Worm (Caenorhabditis elegans) whole organism, L3 larva: ENCODE results near the gene gnrr-2.

ENCODE experiments used
- R02D3.7 ChIP-seq: fragments of 150-350 bp; optimal IDR thresholded peaks from 2 replicates; lab custom pipeline; 2014; ENCODE audit warnings: missing biosample characterization, missing genetic modification characterization
- ceh-28 ChIP-seq: fragments of 150-350 bp; optimal IDR thresholded peaks from 2 replicates; lab custom pipeline; 2014; ENCODE audit warnings: missing biosample characterization, missing genetic modification reagents, missing genetic modification characterization
- ceh-82 ChIP-seq: fragments of 150-350 bp; optimal IDR thresholded peaks from 2 replicates; lab custom pipeline; 2014; ENCODE audit warnings: missing biosample characterization, missing genetic modification characterization
- ceh-9 ChIP-seq: sonication (generic microtip); optimal IDR thresholded peaks from 2 replicates; lab custom pipeline; 2018; ENCODE audit warnings: missing biosample characterization, missing genetic modification characterization
- egl-5 ChIP-seq: fragments of 150-350 bp; optimal IDR thresholded peaks from 2 replicates; lab custom pipeline; 2017; ENCODE audit warnings: missing biosample characterization, missing genetic modification reagents, missing genetic modification characterization, inconsistent platforms
- fkh-10 ChIP-seq: sonication (generic microtip); optimal IDR thresholded peaks from 2 replicates; lab custom pipeline; 2017; ENCODE audit warnings: missing biosample characterization, missing genetic modification reagents, missing genetic modification characterization
- fos-1 ChIP-seq: fragments of 150-350 bp; optimal IDR thresholded peaks from 2 replicates; lab custom pipeline; 2014; ENCODE audit warnings: missing biosample characterization, missing genetic modification characterization
- hmg-11 ChIP-seq: sonication (generic microtip); optimal IDR thresholded peaks from 2 replicates; lab custom pipeline; 2016; ENCODE audit warnings: missing genetic modification characterization, missing compliant biosample characterization
- mdl-1 ChIP-seq: fragments of 150-350 bp; optimal IDR thresholded peaks from 2 replicates; lab custom pipeline; 2014; ENCODE audit warnings: missing biosample characterization, missing genetic modification characterization
- nfya-1 ChIP-seq: sonication (generic microtip); optimal IDR thresholded peaks from 2 replicates; lab custom pipeline; 2017; ENCODE audit warnings: missing genetic modification characterization, mild to moderate bottlenecking, missing compliant biosample characterization, antibody characterized with exemption, moderate library complexity; ENCODE audit not compliant: insufficient read depth
- nhr-11 ChIP-seq: fragments of 150-350 bp; optimal IDR thresholded peaks from 2 replicates; lab custom pipeline; 2014; ENCODE audit warnings: missing biosample characterization, missing genetic modification characterization
- nhr-12 ChIP-seq: fragments of 150-350 bp; optimal IDR thresholded peaks from 2 replicates; lab custom pipeline; 2014; ENCODE audit warnings: missing biosample characterization, missing genetic modification characterization
- nhr-237 ChIP-seq: fragments of 150-350 bp; optimal IDR thresholded peaks from 2 replicates; lab custom pipeline; 2014; ENCODE audit warnings: missing biosample characterization, missing genetic modification characterization
- nhr-43 ChIP-seq: sonication (generic microtip); optimal IDR thresholded peaks from 2 replicates; lab custom pipeline; 2016; ENCODE audit warnings: mild to moderate bottlenecking, missing genetic modification characterization, missing compliant biosample characterization; ENCODE audit not compliant: poor library complexity, severe bottlenecking
- nhr-67 ChIP-seq: fragments of 150-350 bp; optimal IDR thresholded peaks from 2 replicates; lab custom pipeline; 2014; ENCODE audit warnings: missing biosample characterization, missing genetic modification characterization
- nhr-77 ChIP-seq: fragments of 150-350 bp; optimal IDR thresholded peaks from 2 replicates; lab custom pipeline; 2014; ENCODE audit warnings: missing biosample characterization, missing genetic modification characterization
- sea-2 ChIP-seq: fragments of 150-350 bp; sonication (generic microtip); optimal IDR thresholded peaks from 4 replicates; lab custom pipeline; 2014; ENCODE audit warnings: missing biosample characterization, missing genetic modification reagents, missing genetic modification characterization
- snpc-4 ChIP-seq: fragments of 150-350 bp; optimal IDR thresholded peaks from 2 replicates; lab custom pipeline; 2014; ENCODE audit warnings: missing biosample characterization, missing genetic modification characterization
- unc-62 ChIP-seq: fragments of 150-350 bp; sonication (generic microtip); optimal IDR thresholded peaks from 4 replicates; lab custom pipeline; 2014; ENCODE audit warnings: missing biosample characterization, missing genetic modification reagents, missing genetic modification characterization
- zag-1 ChIP-seq: fragments of 150-350 bp; optimal IDR thresholded peaks from 2 replicates; lab custom pipeline; 2014; ENCODE audit warnings: missing biosample characterization, missing genetic modification characterization

gnrr-2 gene

DNA sequence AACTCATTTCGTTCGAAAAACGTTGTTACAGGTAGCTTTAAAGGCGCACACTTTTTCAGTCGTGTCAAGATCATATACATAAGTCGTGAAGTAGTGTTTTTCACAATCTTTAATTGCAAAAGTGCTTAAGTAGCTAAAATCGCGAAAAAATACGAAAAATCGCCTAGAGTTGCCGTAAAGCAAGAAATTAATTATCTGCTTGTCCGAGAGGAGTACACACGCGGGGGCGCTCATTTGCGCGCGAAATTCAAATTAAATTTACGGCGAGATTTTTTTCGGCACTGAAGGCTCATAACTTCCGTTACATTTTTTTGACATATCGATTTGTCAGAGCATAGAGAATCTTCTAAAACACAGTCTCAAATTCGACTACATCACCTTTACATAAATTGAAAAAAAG lies 51.2 kb downstream of the gnrr-2 start:
- TF ChIP-seq nhr-77 (tag; lab: Kevin White, UChicago) (no peak), nhr-11 (tag; lab: Kevin White, UChicago) (no peak), unc-62 (GFP tag; lab: Kevin White, UChicago) (no peak), fos-1 (tag; lab: Kevin White, UChicago) (no peak), hmg-11 (tag; lab: Kevin White, UChicago) (no peak), nfya-1 (tag; lab: Kevin White, UChicago) (no peak), mdl-1 (tag; lab: Kevin White, UChicago) (no peak), ceh-82 (tag; lab: Kevin White, UChicago) (no peak), egl-5 (tag; lab: Kevin White, UChicago) (no peak), ceh-9 (tag; lab: Kevin White, UChicago) (no peak), zag-1 (tag; lab: Kevin White, UChicago) (no peak), nhr-237 (no peak), R02D3.7 (tag; lab: Kevin White, UChicago) (no peak), snpc-4 (tag; lab: Kevin White, UChicago) (no peak), fkh-10 (GFP tag; lab: Kevin White, UChicago) (no peak), nhr-67 (no peak), ceh-28 (tag; lab: Kevin White, UChicago) (no peak), nhr-43 (tag; lab: Kevin White, UChicago) (no peak)
- TF ChIP-seq, all 47 proteins: peak for 0

DNA sequence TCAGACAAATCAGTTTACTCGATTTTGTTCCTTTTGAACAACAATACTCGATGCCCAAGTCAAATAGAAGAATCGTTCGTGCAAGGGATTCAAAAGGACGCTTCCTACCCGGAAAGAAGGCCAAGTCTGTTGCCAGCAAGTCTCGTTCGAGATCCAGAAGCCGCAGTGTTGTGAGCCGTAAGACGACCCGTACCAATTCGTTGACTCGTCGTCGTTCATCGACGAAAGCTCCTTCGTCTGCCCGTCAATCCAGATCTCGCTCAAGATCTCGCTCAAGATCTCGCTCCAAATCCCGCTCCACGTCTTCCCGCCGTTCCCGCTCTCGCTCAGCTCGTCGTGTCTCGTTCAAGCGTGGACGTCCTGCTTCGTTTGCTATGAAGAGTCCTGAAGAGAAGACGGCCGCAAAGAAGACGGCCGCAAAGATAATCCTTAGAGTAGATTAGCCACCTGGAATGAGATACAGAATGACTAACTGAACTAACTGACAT lies 51.8 kb downstream of the gnrr-2 start, which contains the start of gene F08H9.2:
Gene F08H9.2 (plus strand): TSS at position 51 of the 488 bp plus-strand sequence.
- TF ChIP-seq sea-2 (no peak), zag-1 (tag; lab: Kevin White, UChicago) (no peak), nhr-12 (tag; lab: Kevin White, UChicago) (no peak)
